Worm (Caenorhabditis elegans) whole organism, L4/young adult: ENCODE measurements around the gene Y37E11B.6.

Experiments
- W03F9.2 ChIP-seq: fragments of 150-350 bp; optimal IDR thresholded peaks from 2 replicates; lab custom pipeline; 2014; ENCODE audit warnings: missing biosample characterization, missing genetic modification characterization
- him-1 ChIP-seq: sonication (generic microtip); optimal IDR thresholded peaks from 2 replicates; lab custom pipeline; 2016; ENCODE audit warnings: missing genotype, missing genetic modification reagents, missing genetic modification characterization, missing compliant biosample characterization

ce11 chrIV:3559201-3559600 lies 39.9 kb downstream of the Y37E11B.6 start:
- TF ChIP-seq him-1 (tag; lab: Kevin White, UChicago), result no peak
- TF ChIP-seq W03F9.2 (tag; lab: Kevin White, UChicago), result no peak
